Worm (Caenorhabditis elegans): ENCODE measurements around the gene pat-12.

The pat-12 gene

ce11 chrIII:793595-793994 lies 41.4 kb upstream of the pat-12 start, which contains the start of gene snt-2 (continued):
- peak; percentile 56 for TF ChIP-seq nhr-21 (tag; optimal IDR thresholded peaks at IDR 0.05)

DNA sequence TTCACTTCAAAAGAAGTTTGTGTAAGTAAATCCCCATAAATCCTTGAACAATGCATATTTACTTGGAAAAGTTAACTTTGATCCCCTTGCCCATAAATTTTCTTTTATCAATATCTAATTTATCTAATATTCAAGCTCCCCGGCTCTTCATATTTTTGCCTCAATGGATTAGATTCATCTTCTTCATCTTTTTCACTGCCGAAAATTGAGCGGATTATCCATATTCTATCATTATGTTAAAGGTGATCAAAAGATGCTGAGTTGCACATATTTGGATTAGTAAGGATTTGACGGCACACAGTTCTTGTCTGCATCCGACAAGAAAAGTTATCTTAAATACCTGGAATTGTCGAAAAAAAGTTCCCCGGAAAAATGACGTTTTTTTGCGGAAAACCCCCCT lies 38.4 kb upstream of the pat-12 start:
- TF ChIP-seq ztf-1 (GFP tag; conservative IDR thresholded peaks at IDR 0.05) = no peak
- TF ChIP-seq unc-55 (GFP tag; optimal IDR thresholded peaks at IDR 0.05) = no peak
- no peak for TF ChIP-seq mdl-1 (tag; optimal IDR thresholded peaks at IDR 0.05)
- TF ChIP-seq lin-11 (tag; optimal IDR thresholded peaks at IDR 0.05) = no peak
- TF ChIP-seq nhr-23 (tag; optimal IDR thresholded peaks at IDR 0.05) = no peak
- TF ChIP-seq ztf-11 (tag; optimal IDR thresholded peaks at IDR 0.05) = no peak
- no peak for TF ChIP-seq gmeb-1 (tag; optimal IDR thresholded peaks at IDR 0.05)
- TF ChIP-seq nhr-21 (tag; optimal IDR thresholded peaks at IDR 0.05) = no peak
- no peak for TF ChIP-seq nhr-11 (tag; optimal IDR thresholded peaks at IDR 0.05)
- no peak for TF ChIP-seq nhr-10 (tag; optimal IDR thresholded peaks at IDR 0.05)
- TF ChIP-seq ZK546.5 (tag; optimal IDR thresholded peaks at IDR 0.05) = no peak
- TF ChIP-seq alr-1 (tag; optimal IDR thresholded peaks at IDR 0.05) = no peak
- no peak for TF ChIP-seq ceh-16 (tag; optimal IDR thresholded peaks at IDR 0.05)
- no peak for TF ChIP-seq nhr-237 (tag; optimal IDR thresholded peaks at IDR 0.05)
- TF ChIP-seq blmp-1 (tag; optimal IDR thresholded peaks at IDR 0.05; ENCODE audit: insufficient read depth) = no peak
- TF ChIP-seq skn-1 (tag; optimal IDR thresholded peaks at IDR 0.05) = no peak
- no peak for TF ChIP-seq R02D3.7 (tag; optimal IDR thresholded peaks at IDR 0.05)
- no peak for TF ChIP-seq ama-1 (optimal IDR thresholded peaks at IDR 0.05)

- no peak for TF ChIP-seq lin-13 (GFP tag; optimal IDR thresholded peaks at IDR 0.05)
- peak; percentile 5 for TF ChIP-seq nhr-21 (tag; optimal IDR thresholded peaks at IDR 0.05)
- TF ChIP-seq alr-1 (tag; optimal IDR thresholded peaks at IDR 0.05) = no peak
- TF ChIP-seq nhr-237 (tag; optimal IDR thresholded peaks at IDR 0.05) = no peak
- TF ChIP-seq unc-39 (tag; optimal IDR thresholded peaks at IDR 0.05) = no peak
- TF ChIP-seq lsy-2 (tag; optimal IDR thresholded peaks at IDR 0.05) = peak in 1 of 2 experiments; percentile 39
- no peak for TF ChIP-seq sem-4 (tag; optimal IDR thresholded peaks at IDR 0.05)
- TF ChIP-seq nhr-129 (tag; optimal IDR thresholded peaks at IDR 0.05) = no peak
- TF ChIP-seq egl-27 (tag; optimal IDR thresholded peaks at IDR 0.05) = no peak
- no peak for TF ChIP-seq unc-55 (GFP tag; optimal IDR thresholded peaks at IDR 0.05)
- TF ChIP-seq sma-3 (GFP tag; optimal IDR thresholded peaks at IDR 0.05) = no peak
- no peak for TF ChIP-seq nhr-6 (tag; optimal IDR thresholded peaks at IDR 0.05)
- no peak for TF ChIP-seq nhr-77 (tag; optimal IDR thresholded peaks at IDR 0.05)
Measured at ce11 chrIII:789604-790003, 37.4 kb upstream of the pat-12 start.

- TF ChIP-seq lsy-2 (tag; optimal IDR thresholded peaks at IDR 0.05) (peak; percentile 63 to 89), nhr-6 (tag; optimal IDR thresholded peaks at IDR 0.05) (no peak), C34F6.9 (tag; optimal IDR thresholded peaks at IDR 0.05) (peak; percentile 89), lin-39 (tag; optimal IDR thresholded peaks at IDR 0.05) (no peak), nhr-237 (tag; optimal IDR thresholded peaks at IDR 0.05) (no peak), fos-1 (tag; optimal IDR thresholded peaks at IDR 0.05) (peak; percentile 72), nhr-12 (tag; optimal IDR thresholded peaks at IDR 0.05) (no peak), nhr-129 (tag; optimal IDR thresholded peaks at IDR 0.05) (peak; percentile 39), lin-11 (tag; optimal IDR thresholded peaks at IDR 0.05) (peak; percentile 80), crh-2 (tag; optimal IDR thresholded peaks at IDR 0.05) (peak; percentile 72), nhr-23 (tag; optimal IDR thresholded peaks at IDR 0.05) (no peak), skn-1 (tag; optimal IDR thresholded peaks at IDR 0.05) (no peak), ztf-11 (tag; optimal IDR thresholded peaks at IDR 0.05) (no peak), ztf-4 (tag; optimal IDR thresholded peaks at IDR 0.05) (no peak), F13H6.1 (tag; optimal IDR thresholded peaks at IDR 0.05) (peak; percentile 54), nhr-10 (tag; optimal IDR thresholded peaks at IDR 0.05) (no peak), snpc-4 (tag; optimal IDR thresholded peaks at IDR 0.05) (peak; percentile 8), sem-4 (tag; optimal IDR thresholded peaks at IDR 0.05) (no peak), nhr-25 (tag; optimal IDR thresholded peaks at IDR 0.05) (peak; percentile 62), unc-55 (GFP tag; optimal IDR thresholded peaks at IDR 0.05) (peak; percentile 90), ceh-82 (tag; optimal IDR thresholded peaks at IDR 0.05) (no peak), sma-3 (GFP tag; optimal IDR thresholded peaks at IDR 0.05) (peak; percentile 72), nhr-11 (tag; optimal IDR thresholded peaks at IDR 0.05) (no peak), Y55F3AM.14 (GFP tag; optimal IDR thresholded peaks at IDR 0.05) (no peak), aly-2 (tag; optimal IDR thresholded peaks at IDR 0.05) (no peak), dmd-4 (tag; optimal IDR thresholded peaks at IDR 0.05) (no peak), sma-9 (GFP tag; optimal IDR thresholded peaks at IDR 0.05) (peak; percentile 55), sma-9 (tag; optimal IDR thresholded peaks at IDR 0.05) (no peak), egl-27 (tag; optimal IDR thresholded peaks at IDR 0.05) (no peak), ZK546.5 (tag; optimal IDR thresholded peaks at IDR 0.05) (no peak), ceh-16 (tag; optimal IDR thresholded peaks at IDR 0.05) (no peak), gmeb-1 (tag; optimal IDR thresholded peaks at IDR 0.05) (peak; percentile 58), alr-1 (tag; optimal IDR thresholded peaks at IDR 0.05) (no peak), lin-13 (GFP tag; optimal IDR thresholded peaks at IDR 0.05) (peak; percentile 59), nhr-77 (tag; optimal IDR thresholded peaks at IDR 0.05) (no peak), unc-39 (tag; optimal IDR thresholded peaks at IDR 0.05) (no peak), mab-5 (tag; optimal IDR thresholded peaks at IDR 0.05) (peak; percentile 38), peb-1 (tag; optimal IDR thresholded peaks at IDR 0.05) (no peak), mdl-1 (tag; optimal IDR thresholded peaks at IDR 0.05) (no peak), mbf-1 (tag; optimal IDR thresholded peaks at IDR 0.05) (no peak), nhr-21 (tag; optimal IDR thresholded peaks at IDR 0.05) (peak; percentile 4)
Measured at ce11 chrIII:783254-783753, 31.1 kb upstream of the pat-12 start, which contains the start of the genes dagl-2 and ppm-1.G. Gene dagl-2, minus strand, starts transcription at chrIII:783305. Gene ppm-1.G, plus strand, starts transcription at chrIII:783703.
